Worm (Caenorhabditis elegans) whole organism, early embryonic: ENCODE results near the gene C48B4.6.

ENCODE experiments used
- B0310.2 ChIP-seq: sonication (generic microtip); optimal IDR thresholded peaks from 2 replicates; lab custom pipeline; 2016; ENCODE audit warnings: mild to moderate bottlenecking, missing genetic modification characterization, missing compliant biosample characterization
- F13C5.2 ChIP-seq: sonication (generic microtip); optimal IDR thresholded peaks from 2 replicates; lab custom pipeline; 2017; ENCODE audit warnings: mild to moderate bottlenecking, missing genetic modification characterization, inconsistent platforms, missing compliant biosample characterization
- aly-1 ChIP-seq: sonication (generic microtip); optimal IDR thresholded peaks from 2 replicates; lab custom pipeline; 2016; ENCODE audit warnings: missing genetic modification characterization, missing compliant biosample characterization
- ama-1 ChIP-seq: fragments of 150-350 bp; optimal IDR thresholded peaks from 2 replicates; lab custom pipeline; 2014
- ceh-13 ChIP-seq: fragments of 200-800 bp; sonication (Bioruptor generic); optimal IDR thresholded peaks from 2 replicates; lab custom pipeline; 2018; ENCODE audit warnings: mild to moderate bottlenecking, missing genetic modification characterization, missing compliant biosample characterization
- ceh-36 ChIP-seq: sonication (generic microtip); optimal IDR thresholded peaks from 2 replicates; lab custom pipeline; 2016; ENCODE audit warnings: missing genetic modification characterization, inconsistent platforms, missing compliant biosample characterization
- ets-7 ChIP-seq: sonication (generic microtip); optimal IDR thresholded peaks from 2 replicates; lab custom pipeline; 2016; ENCODE audit warnings: missing genotype, missing genetic modification characterization, missing compliant biosample characterization
- flt-1 ChIP-seq: fragments of 200-800 bp; sonication (Bioruptor generic); IDR thresholded peaks from 2 replicates; pipeline ENCODE4 v1.3.6; 2022; ENCODE audit warnings: missing genetic modification characterization, missing compliant biosample characterization
- hmbx-1 ChIP-seq: sonication (generic microtip); optimal IDR thresholded peaks from 2 replicates; lab custom pipeline; 2016; ENCODE audit warnings: mild to moderate bottlenecking, missing genetic modification characterization, missing compliant biosample characterization
- hmg-4 ChIP-seq: fragments of 200-800 bp; sonication (Bioruptor generic); optimal IDR thresholded peaks from 2 replicates; lab custom pipeline; 2018; ENCODE audit warnings: mild to moderate bottlenecking, missing genetic modification characterization, missing compliant biosample characterization
- hnd-1 ChIP-seq: sonication (generic microtip); optimal IDR thresholded peaks from 2 replicates; lab custom pipeline; 2016; ENCODE audit warnings: missing genetic modification characterization, missing compliant biosample characterization
- pes-1 ChIP-seq: fragments of 200-800 bp; sonication (Bioruptor generic); IDR thresholded peaks from 2 replicates; pipeline ENCODE4 v1.3.6; 2022; ENCODE audit warnings: missing genetic modification reagents, missing genetic modification characterization, missing compliant biosample characterization
- scrt-1 ChIP-seq: fragments of 200-800 bp; sonication (Bioruptor generic); IDR thresholded peaks from 2 replicates; pipeline ENCODE4 v1.3.6; 2022; ENCODE audit warnings: missing genetic modification characterization, missing compliant biosample characterization
- sea-1 ChIP-seq: fragments of 200-800 bp; sonication (Bioruptor generic); conservative IDR thresholded peaks from 2 replicates; pipeline ENCODE4 v1.3.6; 2022; ENCODE audit warnings: missing genetic modification characterization, missing compliant biosample characterization
- tbx-11 ChIP-seq: fragments of 200-800 bp; sonication (Bioruptor generic); IDR thresholded peaks from 2 replicates; pipeline ENCODE4 v1.3.6; 2022; ENCODE audit warnings: missing genetic modification characterization, missing compliant biosample characterization
- tbx-37 ChIP-seq: fragments of 200-800 bp; sonication (Bioruptor generic); conservative IDR thresholded peaks from 2 replicates; pipeline ENCODE4 v1.3.6; 2022; ENCODE audit warnings: missing genetic modification reagents, missing genetic modification characterization, missing compliant biosample characterization
- tra-4 ChIP-seq: sonication (generic microtip); optimal IDR thresholded peaks from 2 replicates; lab custom pipeline; 2017; ENCODE audit warnings: missing genetic modification characterization, missing compliant biosample characterization

C48B4.6 gene

DNA sequence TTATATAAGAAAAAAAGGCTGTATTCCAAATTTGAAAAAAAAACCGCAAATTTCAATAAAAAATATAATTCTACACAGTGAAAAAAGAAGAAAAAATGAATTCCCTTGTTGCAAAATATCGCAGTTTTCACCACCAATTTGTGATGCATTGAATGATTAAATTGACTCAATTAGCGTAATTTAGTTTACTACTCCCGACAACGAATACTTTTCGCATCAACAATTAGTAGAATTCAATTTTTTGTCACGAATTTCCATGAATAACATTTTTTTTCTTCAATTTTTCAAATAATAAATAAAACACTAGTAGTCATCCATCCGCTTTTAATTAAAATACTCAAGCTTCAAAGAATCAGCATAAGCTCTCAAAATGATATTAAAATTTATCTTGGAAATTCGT is 27.0 kb upstream of the C48B4.6 start:
- no peak for TF ChIP-seq tbx-11 (GFP tag; lab: Robert Waterston, UW)
- TF ChIP-seq aly-1 (tag; lab: Kevin White, UChicago): no peak
- no peak for TF ChIP-seq ama-1 (lab: Kevin White, UChicago)
- no peak for TF ChIP-seq tra-4 (tag; lab: Kevin White, UChicago)
- TF ChIP-seq hnd-1: no peak
- TF ChIP-seq hmbx-1 (tag; lab: Kevin White, UChicago): no peak
- TF ChIP-seq ets-7: no peak
- no peak for TF ChIP-seq pes-1 (GFP tag; lab: Robert Waterston, UW)
- no peak for TF ChIP-seq hmg-4 (GFP tag; lab: Kevin White, UChicago)
- TF ChIP-seq scrt-1 (GFP tag; lab: Robert Waterston, UW): no peak
- no peak for TF ChIP-seq tbx-37 (GFP tag; lab: Robert Waterston, UW)
- no peak for TF ChIP-seq ceh-36 (tag; lab: Kevin White, UChicago)
- no peak for TF ChIP-seq B0310.2 (tag; lab: Kevin White, UChicago)
- no peak for TF ChIP-seq ceh-13 (GFP tag; lab: Kevin White, UChicago)
- TF ChIP-seq sea-1 (GFP tag; lab: Robert Waterston, UW): no peak
- no peak for TF ChIP-seq F13C5.2 (tag; lab: Kevin White, UChicago)
- TF ChIP-seq flt-1 (GFP tag; lab: Robert Waterston, UW): no peak

DNA sequence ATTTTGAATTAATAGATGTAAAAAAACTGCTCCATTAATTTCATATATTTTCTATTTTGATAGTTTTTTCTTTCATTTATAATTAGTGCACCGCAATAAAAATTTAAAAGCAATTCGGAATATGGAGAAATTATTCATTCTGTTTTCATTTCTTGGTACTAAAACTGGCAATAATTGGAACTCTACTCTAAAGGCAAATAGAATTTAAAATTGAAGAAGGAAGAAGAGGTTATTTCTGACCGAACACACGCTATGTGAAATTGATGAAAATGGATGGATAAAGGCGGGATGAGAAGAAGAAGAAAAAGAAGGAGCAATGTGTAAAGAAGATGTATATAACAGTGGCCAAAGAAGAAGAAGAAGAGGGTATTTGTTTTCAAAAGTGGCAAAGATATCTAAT is 24.9 kb upstream of the C48B4.6 start:
- TF ChIP-seq sea-1 (GFP tag; lab: Robert Waterston, UW): no peak
- TF ChIP-seq ceh-36 (tag; lab: Kevin White, UChicago): no peak
- no peak for TF ChIP-seq ama-1 (lab: Kevin White, UChicago)
- no peak for TF ChIP-seq hmg-4 (GFP tag; lab: Kevin White, UChicago)

ce11 chrIII:9582240-9582639 is 23.9 kb upstream of the C48B4.6 start, which contains the start of gene C48B4.3:
Gene C48B4.3, minus strand, starts transcription at chrIII:9582388.
- TF ChIP-seq ceh-36 (tag; lab: Kevin White, UChicago) (no peak), sea-1 (GFP tag; lab: Robert Waterston, UW) (no peak), ets-7 (no peak), ama-1 (lab: Kevin White, UChicago) (no peak), F13C5.2 (tag; lab: Kevin White, UChicago) (no peak), aly-1 (tag; lab: Kevin White, UChicago) (no peak), hmbx-1 (tag; lab: Kevin White, UChicago) (no peak), hnd-1 (no peak), B0310.2 (tag; lab: Kevin White, UChicago) (no peak), pes-1 (GFP tag; lab: Robert Waterston, UW) (no peak), ceh-13 (GFP tag; lab: Kevin White, UChicago) (no peak), tbx-11 (GFP tag; lab: Robert Waterston, UW) (no peak), scrt-1 (GFP tag; lab: Robert Waterston, UW) (no peak), tra-4 (tag; lab: Kevin White, UChicago) (no peak), tbx-37 (GFP tag; lab: Robert Waterston, UW) (no peak), hmg-4 (GFP tag; lab: Kevin White, UChicago) (no peak), flt-1 (GFP tag; lab: Robert Waterston, UW) (no peak)

DNA sequence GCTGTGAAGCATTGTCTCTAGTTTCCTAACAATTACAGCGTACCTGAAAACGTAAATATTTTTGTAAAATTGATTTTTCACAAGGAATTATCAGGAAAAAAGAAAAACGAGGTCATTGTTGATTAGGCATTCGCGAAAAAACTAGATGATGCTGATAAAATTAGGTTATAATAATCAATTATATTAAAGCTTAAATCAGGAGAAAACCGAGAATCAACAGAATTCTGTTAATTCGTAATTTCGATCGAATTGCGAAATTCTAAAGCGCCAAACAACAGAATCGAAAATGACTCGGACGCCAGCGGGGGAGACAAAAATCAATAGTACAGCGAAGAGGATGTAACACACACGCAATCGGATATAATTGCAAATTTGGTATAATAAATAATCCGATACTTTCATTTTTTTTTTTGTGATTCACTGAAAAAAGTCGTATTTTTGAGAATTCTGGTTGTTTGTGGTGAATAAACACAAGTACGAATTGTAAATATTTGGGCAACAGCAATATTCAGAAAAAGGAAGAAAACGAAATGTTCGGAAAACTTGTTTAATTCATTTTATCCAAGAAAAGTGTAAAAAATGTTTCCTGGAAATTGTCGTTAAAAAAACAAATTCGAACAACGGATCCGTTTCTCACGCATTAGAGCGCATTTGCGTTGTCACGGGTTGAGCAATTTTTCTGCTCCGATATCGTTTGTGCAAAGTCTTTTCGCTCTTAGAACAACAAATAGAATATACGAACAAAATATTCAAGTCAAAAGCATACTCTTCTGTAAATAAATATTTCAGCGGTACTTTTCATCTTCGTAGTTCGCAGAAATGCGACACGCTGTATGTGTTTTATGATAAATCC is 21.9 kb upstream of the C48B4.6 start, which contains the start of gene ced-7:
TSS of gene ced-7 (minus strand) at position 51 of the 853 bp plus-strand sequence.
- TF ChIP-seq hnd-1 (no peak), pes-1 (GFP tag; lab: Robert Waterston, UW) (no peak), aly-1 (tag; lab: Kevin White, UChicago) (no peak)

ce11 chrIII:9570869-9571268 is 12.5 kb upstream of the C48B4.6 start:
- no peak for TF ChIP-seq pes-1 (GFP tag; lab: Robert Waterston, UW)
- no peak for TF ChIP-seq tra-4 (tag; lab: Kevin White, UChicago)
- no peak for TF ChIP-seq tbx-37 (GFP tag; lab: Robert Waterston, UW)
- TF ChIP-seq hmg-4 (GFP tag; lab: Kevin White, UChicago): no peak
- TF ChIP-seq scrt-1 (GFP tag; lab: Robert Waterston, UW): no peak
- no peak for TF ChIP-seq ceh-36 (tag; lab: Kevin White, UChicago)
- TF ChIP-seq hmbx-1 (tag; lab: Kevin White, UChicago): no peak
- no peak for TF ChIP-seq sea-1 (GFP tag; lab: Robert Waterston, UW)
- no peak for TF ChIP-seq ets-7
- no peak for TF ChIP-seq ceh-13 (GFP tag; lab: Kevin White, UChicago)
- no peak for TF ChIP-seq F13C5.2 (tag; lab: Kevin White, UChicago)

DNA sequence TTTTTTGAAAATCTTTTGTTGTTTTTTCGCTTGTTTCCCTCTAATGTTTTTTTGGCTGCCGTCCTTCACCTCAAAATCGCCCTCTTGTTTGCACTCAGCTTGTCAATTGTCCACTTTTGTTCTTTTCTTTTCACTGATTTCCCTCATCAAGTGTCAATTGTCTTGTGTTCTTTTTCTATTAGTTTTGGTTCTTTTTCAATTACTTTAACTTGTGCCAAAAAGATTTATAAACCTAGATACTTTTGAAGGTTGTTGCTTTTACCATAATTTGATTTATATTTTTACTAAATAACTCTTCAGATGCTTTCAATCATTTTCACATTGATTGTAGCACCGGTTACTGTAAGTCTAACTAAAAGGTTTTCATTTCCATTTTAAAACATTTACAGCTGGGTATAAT is 10.1 kb upstream of the C48B4.6 start, which contains the start of gene C48B4.13:
TSS of gene C48B4.13 (plus strand) at position 301 of the 400 bp plus-strand sequence.
- TF ChIP-seq hmg-4 (GFP tag; lab: Kevin White, UChicago): no peak
- TF ChIP-seq flt-1 (GFP tag; lab: Robert Waterston, UW): no peak
- TF ChIP-seq ets-7: no peak
- TF ChIP-seq tbx-37 (GFP tag; lab: Robert Waterston, UW): no peak
- TF ChIP-seq F13C5.2 (tag; lab: Kevin White, UChicago): no peak
- TF ChIP-seq tra-4 (tag; lab: Kevin White, UChicago): no peak
- no peak for TF ChIP-seq sea-1 (GFP tag; lab: Robert Waterston, UW)
- TF ChIP-seq B0310.2 (tag; lab: Kevin White, UChicago): no peak
- TF ChIP-seq pes-1 (GFP tag; lab: Robert Waterston, UW): no peak
- TF ChIP-seq ceh-36 (tag; lab: Kevin White, UChicago): no peak
- no peak for TF ChIP-seq tbx-11 (GFP tag; lab: Robert Waterston, UW)
- no peak for TF ChIP-seq hmbx-1 (tag; lab: Kevin White, UChicago)
- no peak for TF ChIP-seq ceh-13 (GFP tag; lab: Kevin White, UChicago)
- no peak for TF ChIP-seq aly-1 (tag; lab: Kevin White, UChicago)
- TF ChIP-seq scrt-1 (GFP tag; lab: Robert Waterston, UW): no peak
- TF ChIP-seq hnd-1: no peak
- no peak for TF ChIP-seq ama-1 (lab: Kevin White, UChicago)
